Fruit fly (Drosophila melanogaster) whole organism, adult: ENCODE results near the gene colt.

Source experiments
- CG12768 ChIP-seq: fragments of 200-800 bp; sonication (Bioruptor generic); optimal IDR thresholded peaks from 2 replicates; lab custom pipeline; 2017; ENCODE audit warnings: missing biosample characterization, missing genetic modification characterization, mild to moderate bottlenecking, moderate library complexity, missing genetic modification reagents
- CG14711 ChIP-seq: fragments of 200-800 bp; sonication (Bioruptor generic); optimal IDR thresholded peaks from 2 replicates; lab custom pipeline; 2018; ENCODE audit warnings: missing biosample characterization, mild to moderate bottlenecking, missing genetic modification characterization, moderate library complexity
- CG1620 ChIP-seq: fragments of 200-800 bp; sonication (Bioruptor generic); optimal IDR thresholded peaks from 2 replicates; lab custom pipeline; 2016; ENCODE audit warnings: missing biosample characterization, missing genetic modification characterization
- CG33017 ChIP-seq: fragments of 200-800 bp; sonication (Bioruptor generic); optimal IDR thresholded peaks from 2 replicates; lab custom pipeline; 2018; ENCODE audit warnings: missing biosample characterization, mild to moderate bottlenecking, missing genetic modification characterization, moderate library complexity
- CG5204 ChIP-seq: fragments of 200-800 bp; sonication (Bioruptor generic); optimal IDR thresholded peaks from 2 replicates; lab custom pipeline; 2016; ENCODE audit warnings: missing biosample characterization, missing genetic modification characterization
- CG7045 ChIP-seq: fragments of 200-800 bp; sonication (Bioruptor generic); optimal IDR thresholded peaks from 2 replicates; lab custom pipeline; 2017; ENCODE audit warnings: missing biosample characterization, mild to moderate bottlenecking, missing genetic modification characterization
- CG7101 ChIP-seq: fragments of 200-800 bp; sonication (Bioruptor generic); optimal IDR thresholded peaks from 2 replicates; lab custom pipeline; 2018; ENCODE audit warnings: missing biosample characterization, mild to moderate bottlenecking, missing genetic modification characterization, moderate library complexity
- Clk ChIP-seq: fragments of 200-800 bp; sonication (Bioruptor generic); optimal IDR thresholded peaks from 2 replicates; lab custom pipeline; 2017; ENCODE audit warnings: missing biosample characterization, missing genetic modification characterization
- Crg-1 ChIP-seq: fragments of 200-800 bp; sonication (Bioruptor generic); optimal IDR thresholded peaks from 2 replicates; lab custom pipeline; 2016; ENCODE audit warnings: missing biosample characterization, missing genetic modification characterization
- Hr96 ChIP-seq: fragments of 200-800 bp; sonication (Bioruptor generic); optimal IDR thresholded peaks from 2 replicates; lab custom pipeline; 2016; ENCODE audit warnings: missing biosample characterization, missing genetic modification characterization
- Mnt ChIP-seq: fragments of 200-800 bp; sonication (Bioruptor generic); optimal IDR thresholded peaks from 2 replicates; lab custom pipeline; 2016; ENCODE audit warnings: missing biosample characterization, mild to moderate bottlenecking, missing genetic modification characterization
- bab1 ChIP-seq: fragments of 200-800 bp; sonication (Bioruptor generic); optimal IDR thresholded peaks from 3 replicates; lab custom pipeline; 2019; ENCODE audit warnings: missing biosample characterization, mild to moderate bottlenecking, missing genetic modification characterization, moderate library complexity
- cic ChIP-seq: fragments of 200-800 bp; sonication (Bioruptor generic); optimal IDR thresholded peaks from 2 replicates; lab custom pipeline; 2017; ENCODE audit warnings: missing biosample characterization, mild to moderate bottlenecking, missing genetic modification characterization, moderate library complexity
- cnc ChIP-seq, 2 experiments: fragments of >200 bp; optimal IDR thresholded peaks; 2 replicates each; lab custom pipeline; 2017
- kay ChIP-seq: fragments of 200-800 bp; sonication (Bioruptor generic); peaks from one replicate; lab custom pipeline; 2016; ENCODE audit warnings: missing biosample characterization, missing genetic modification characterization, borderline replicate concordance
- ovo ChIP-seq: fragments of 200-800 bp; sonication (Bioruptor generic); optimal IDR thresholded peaks from 2 replicates; lab custom pipeline; 2016; ENCODE audit warnings: missing biosample characterization, missing genetic modification characterization
- pad ChIP-seq: fragments of 200-800 bp; sonication (Bioruptor generic); optimal IDR thresholded peaks from 3 replicates; lab custom pipeline; 2017; ENCODE audit warnings: missing biosample characterization, missing genetic modification characterization, mild to moderate bottlenecking, moderate library complexity, missing genetic modification reagents
- tj ChIP-seq: fragments of 200-800 bp; sonication (Bioruptor generic); optimal IDR thresholded peaks from 3 replicates; lab custom pipeline; 2017; ENCODE audit warnings: missing biosample characterization, mild to moderate bottlenecking, missing genetic modification characterization, moderate library complexity
- toe ChIP-seq: fragments of 200-800 bp; sonication (Bioruptor generic); optimal IDR thresholded peaks from 2 replicates; lab custom pipeline; 2016; ENCODE audit warnings: missing biosample characterization, missing genetic modification characterization

The colt gene

dm6 chr2L:2727812-2728211 is 42.1 kb downstream of the colt start:
- TF ChIP-seq cnc (optimal IDR thresholded peaks at IDR 0.05; lab: Kevin White, UChicago) (no peak), CG12768 (GFP tag; lab: Kevin White, UChicago) (no peak), toe (GFP tag; lab: Kevin White, UChicago) (no peak), CG7101 (tag; lab: Kevin White, UChicago) (no peak), tj (no peak), pad (GFP tag; lab: Kevin White, UChicago) (no peak), Clk (GFP tag; lab: Kevin White, UChicago) (no peak), ovo (GFP tag; lab: Kevin White, UChicago) (no peak), CG7045 (GFP tag; lab: Kevin White, UChicago) (no peak), CG14711 (tag; lab: Kevin White, UChicago) (no peak), Hr96 (GFP tag; lab: Kevin White, UChicago) (no peak), CG33017 (tag; lab: Kevin White, UChicago) (no peak), CG5204 (GFP tag; lab: Kevin White, UChicago) (no peak), bab1 (GFP tag; lab: Kevin White, UChicago) (no peak), cic (no peak), CG1620 (GFP tag; lab: Kevin White, UChicago) (no peak)

dm6 chr2L:2727364-2727763 is 42.5 kb downstream of the colt start:
- TF ChIP-seq Clk (GFP tag; lab: Kevin White, UChicago): no peak
- no peak for TF ChIP-seq Hr96 (GFP tag; lab: Kevin White, UChicago)
- no peak for TF ChIP-seq CG5204 (GFP tag; lab: Kevin White, UChicago)
- no peak for TF ChIP-seq CG1620 (GFP tag; lab: Kevin White, UChicago)
- TF ChIP-seq Crg-1 (GFP tag; lab: Kevin White, UChicago): no peak
- no peak for TF ChIP-seq bab1 (GFP tag; lab: Kevin White, UChicago)
- TF ChIP-seq CG7045 (GFP tag; lab: Kevin White, UChicago): no peak
- no peak for TF ChIP-seq pad (GFP tag; lab: Kevin White, UChicago)
- no peak for TF ChIP-seq ovo (GFP tag; lab: Kevin White, UChicago)
- no peak for TF ChIP-seq CG14711 (tag; lab: Kevin White, UChicago)
- TF ChIP-seq tj: no peak
- no peak for TF ChIP-seq kay (GFP tag; lab: Kevin White, UChicago)
- TF ChIP-seq CG33017 (tag; lab: Kevin White, UChicago): no peak
- no peak for TF ChIP-seq toe (GFP tag; lab: Kevin White, UChicago)
- TF ChIP-seq CG7101 (tag; lab: Kevin White, UChicago): no peak
- no peak for TF ChIP-seq cic

dm6 chr2L:2725374-2725773 is 44.5 kb downstream of the colt start, which contains the start of gene CG31689:
Gene CG31689 (plus strand): TSS chr2L:2725674.
- TF ChIP-seq CG5204 (GFP tag; lab: Kevin White, UChicago): no peak
- TF ChIP-seq bab1 (GFP tag; lab: Kevin White, UChicago): no peak
- no peak for TF ChIP-seq tj
- no peak for TF ChIP-seq cic
- TF ChIP-seq Mnt (GFP tag; lab: Kevin White, UChicago): no peak
- TF ChIP-seq pad (GFP tag; lab: Kevin White, UChicago): no peak

- no peak for TF ChIP-seq CG7045 (GFP tag; lab: Kevin White, UChicago)
- TF ChIP-seq bab1 (GFP tag; lab: Kevin White, UChicago): no peak
- no peak for TF ChIP-seq CG5204 (GFP tag; lab: Kevin White, UChicago)
- no peak for TF ChIP-seq CG14711 (tag; lab: Kevin White, UChicago)
- no peak for TF ChIP-seq Hr96 (GFP tag; lab: Kevin White, UChicago)
- no peak for TF ChIP-seq tj
- TF ChIP-seq CG7101 (tag; lab: Kevin White, UChicago): no peak
- TF ChIP-seq CG12768 (GFP tag; lab: Kevin White, UChicago): no peak
- TF ChIP-seq Crg-1 (GFP tag; lab: Kevin White, UChicago): no peak
- no peak for TF ChIP-seq cic
Observed at dm6 chr2L:2724459-2724858, 45.4 kb downstream of the colt start.

dm6 chr2L:2723100-2723499 is 46.8 kb downstream of the colt start:
- TF ChIP-seq Hr96 (GFP tag; lab: Kevin White, UChicago): no peak
- no peak for TF ChIP-seq toe (GFP tag; lab: Kevin White, UChicago)
- TF ChIP-seq Mnt (GFP tag; lab: Kevin White, UChicago): no peak
- no peak for TF ChIP-seq tj
- no peak for TF ChIP-seq cnc (optimal IDR thresholded peaks at IDR 0.05; lab: Kevin White, UChicago)
- TF ChIP-seq CG5204 (GFP tag; lab: Kevin White, UChicago): no peak
- no peak for TF ChIP-seq bab1 (GFP tag; lab: Kevin White, UChicago)
- no peak for TF ChIP-seq CG7045 (GFP tag; lab: Kevin White, UChicago)
- no peak for TF ChIP-seq CG33017 (tag; lab: Kevin White, UChicago)
- no peak for TF ChIP-seq Crg-1 (GFP tag; lab: Kevin White, UChicago)
- no peak for TF ChIP-seq CG1620 (GFP tag; lab: Kevin White, UChicago)

- TF ChIP-seq cic: no peak
- TF ChIP-seq tj: no peak
- no peak for TF ChIP-seq Clk (GFP tag; lab: Kevin White, UChicago)
- no peak for TF ChIP-seq cnc (optimal IDR thresholded peaks at IDR 0.05; lab: Kevin White, UChicago)
- no peak for TF ChIP-seq pad (GFP tag; lab: Kevin White, UChicago)
- TF ChIP-seq bab1 (GFP tag; lab: Kevin White, UChicago): no peak
- no peak for TF ChIP-seq CG5204 (GFP tag; lab: Kevin White, UChicago)
- TF ChIP-seq CG33017 (tag; lab: Kevin White, UChicago): no peak
Observed at dm6 chr2L:2721317-2721716, 48.6 kb downstream of the colt start.

dm6 chr2L:2720368-2720767 is 49.5 kb downstream of the colt start:
- no peak for TF ChIP-seq pad (GFP tag; lab: Kevin White, UChicago)
- no peak for TF ChIP-seq ovo (GFP tag; lab: Kevin White, UChicago)
- TF ChIP-seq CG33017 (tag; lab: Kevin White, UChicago): no peak
